Fruit fly (Drosophila melanogaster): ENCODE results near the gene rumpel.

- TF ChIP-seq CG34367 (tag; optimal IDR thresholded peaks at IDR 0.05) (no peak), CG12605 (GFP tag; IDR thresholded peaks at IDR 0.05) (no peak), gl (tag; optimal IDR thresholded peaks at IDR 0.05) (no peak), Ets98B (GFP tag; IDR thresholded peaks at IDR 0.05) (no peak), D1 (tag; optimal IDR thresholded peaks at IDR 0.05) (no peak), EcR (GFP tag; optimal IDR thresholded peaks at IDR 0.05) (no peak), CG15710 (tag; optimal IDR thresholded peaks at IDR 0.05) (no peak), CG4496 (GFP tag; IDR thresholded peaks at IDR 0.05) (no peak)
Measured at dm6 chrX:7466328-7466727, 47.9 kb downstream of the rumpel start.

Data from whole organism, pupa.